Fruit fly (Drosophila melanogaster) whole organism, adult: ENCODE data around the gene CG5177.

Experiments
- CG12768 ChIP-seq: fragments of 200-800 bp; sonication (Bioruptor generic); optimal IDR thresholded peaks from 2 replicates; lab custom pipeline; 2017; ENCODE audit warnings: missing biosample characterization, missing genetic modification characterization, mild to moderate bottlenecking, moderate library complexity, missing genetic modification reagents
- Clk ChIP-seq: fragments of 200-800 bp; sonication (Bioruptor generic); optimal IDR thresholded peaks from 2 replicates; lab custom pipeline; 2017; ENCODE audit warnings: missing biosample characterization, missing genetic modification characterization
- cic ChIP-seq: fragments of 200-800 bp; sonication (Bioruptor generic); optimal IDR thresholded peaks from 2 replicates; lab custom pipeline; 2017; ENCODE audit warnings: missing biosample characterization, mild to moderate bottlenecking, missing genetic modification characterization, moderate library complexity
- pad ChIP-seq: fragments of 200-800 bp; sonication (Bioruptor generic); optimal IDR thresholded peaks from 3 replicates; lab custom pipeline; 2017; ENCODE audit warnings: missing biosample characterization, missing genetic modification characterization, mild to moderate bottlenecking, moderate library complexity, missing genetic modification reagents
- tj ChIP-seq: fragments of 200-800 bp; sonication (Bioruptor generic); optimal IDR thresholded peaks from 3 replicates; lab custom pipeline; 2017; ENCODE audit warnings: missing biosample characterization, mild to moderate bottlenecking, missing genetic modification characterization, moderate library complexity

dm6 chr2L:7377402-7377801, 27.6 kb upstream of the CG5177 start, which contains the start of gene ninaC:
- TF ChIP-seq CG12768, result no peak
- TF ChIP-seq pad (GFP tag; lab: Kevin White, UChicago), result no peak
- TF ChIP-seq cic (GFP tag; lab: Kevin White, UChicago), result no peak
- no peak for TF ChIP-seq Clk (GFP tag; lab: Kevin White, UChicago)
- TF ChIP-seq tj, result no peak
